Fruit fly (Drosophila melanogaster): ENCODE measurements around the gene CG9915.
A peak's percentile ranks its signal among the peaks of the same experiment; 100 is the strongest.

CG9915 gene

dm6 chrX:16332615-16333288, 19.8 kb upstream of the CG9915 start (continued):
- TF ChIP-seq Camta (GFP tag; optimal IDR thresholded peaks at IDR 0.05) (peak; percentile 96), fd96Cb (tag; optimal IDR thresholded peaks at IDR 0.05) (peak; percentile 96), ro (GFP tag; IDR thresholded peaks at IDR 0.05) (peak; percentile 82)

- TF ChIP-seq CG31441 (GFP tag; IDR thresholded peaks at IDR 0.05): no peak
- peak; percentile 95 for TF ChIP-seq pfk (GFP tag; optimal IDR thresholded peaks at IDR 0.05)
- TF ChIP-seq lov (optimal IDR thresholded peaks at IDR 0.05): no peak
- TF ChIP-seq lov (GFP tag; IDR thresholded peaks at IDR 0.05): no peak
- TF ChIP-seq Pdp1 (GFP tag; optimal IDR thresholded peaks at IDR 0.05): peak in 1 of 2 experiments; percentile 88
- TF ChIP-seq Hr39 (optimal IDR thresholded peaks at IDR 0.05): no peak
- no peak for TF ChIP-seq CG8089 (GFP tag; optimal IDR thresholded peaks at IDR 0.05)
- TF ChIP-seq CG1603 (tag; optimal IDR thresholded peaks at IDR 0.05): peak; percentile 59
- no peak for TF ChIP-seq fd3F (GFP tag; optimal IDR thresholded peaks at IDR 0.05)
- no peak for TF ChIP-seq CG13296 (GFP tag; optimal IDR thresholded peaks at IDR 0.05)
- TF ChIP-seq CG6765 (GFP tag; optimal IDR thresholded peaks at IDR 0.05): no peak
- peak; percentile 47; the same call in 1 of the 2 replicates for TF ChIP-seq MBD-R2 (GFP tag; IDR thresholded peaks at IDR 0.05)
- TF ChIP-seq Eip74EF (GFP tag; optimal IDR thresholded peaks at IDR 0.05): no peak
- TF ChIP-seq Opbp (GFP tag; IDR thresholded peaks at IDR 0.05; ENCODE audit: partially characterized antibody): peak; percentile 89
- no peak for TF ChIP-seq ATbp (GFP tag; optimal IDR thresholded peaks at IDR 0.05)
- no peak for TF ChIP-seq ranshi (GFP tag; IDR thresholded peaks at IDR 0.05)
- no peak for TF ChIP-seq B-H1 (GFP tag; IDR thresholded peaks at IDR 0.05)
- peak; percentile 72 for TF ChIP-seq CG9797 (GFP tag; optimal IDR thresholded peaks at IDR 0.05)
- TF ChIP-seq CG6683 (GFP tag; optimal IDR thresholded peaks at IDR 0.05): no peak
- TF ChIP-seq Atf6 (GFP tag; IDR thresholded peaks at IDR 0.05): no peak
- no peak for TF ChIP-seq Atf-2 (GFP tag; optimal IDR thresholded peaks at IDR 0.05)
- TF ChIP-seq bigmax (GFP tag; optimal IDR thresholded peaks at IDR 0.05): no peak
- TF ChIP-seq CG11456 (GFP tag; IDR thresholded peaks at IDR 0.05): no peak
- TF ChIP-seq Usf (GFP tag; optimal IDR thresholded peaks at IDR 0.05): no peak
- TF ChIP-seq Gug (GFP tag; IDR thresholded peaks at IDR 0.05): no peak
- TF ChIP-seq Sin3A (optimal IDR thresholded peaks at IDR 0.05): peak; percentile 21
- no peak for TF ChIP-seq Xbp1 (GFP tag; optimal IDR thresholded peaks at IDR 0.05)
- TF ChIP-seq CG16813 (GFP tag; IDR thresholded peaks at IDR 0.05; ENCODE audit: partially characterized antibody): peak; percentile 86
- TF ChIP-seq stwl (tag; optimal IDR thresholded peaks at IDR 0.05): peak; percentile 15
- TF ChIP-seq CG10543 (GFP tag; optimal IDR thresholded peaks at IDR 0.05): no peak
- TF ChIP-seq Sox100B (GFP tag; optimal IDR thresholded peaks at IDR 0.05): no peak
- TF ChIP-seq CG4730 (GFP tag; IDR thresholded peaks at IDR 0.05): no peak
- no peak for TF ChIP-seq emc (GFP tag; optimal IDR thresholded peaks at IDR 0.05)
- no peak for TF ChIP-seq CG1233 (GFP tag; optimal IDR thresholded peaks at IDR 0.05)
- no peak for TF ChIP-seq CG17912 (GFP tag; optimal IDR thresholded peaks at IDR 0.05)
- TF ChIP-seq inv (GFP tag; IDR thresholded peaks at IDR 0.05; ENCODE audit: partially characterized antibody): peak; percentile 77
- peak; percentile 34 for TF ChIP-seq E2f2 (GFP tag; IDR thresholded peaks at IDR 0.05)
- no peak for TF ChIP-seq HLH54F (GFP tag; optimal IDR thresholded peaks at IDR 0.05)
- TF ChIP-seq CG3163 (GFP tag; optimal IDR thresholded peaks at IDR 0.05): no peak
- no peak for TF ChIP-seq CG2678 (tag; optimal IDR thresholded peaks at IDR 0.05)
- no peak for TF ChIP-seq psq (GFP tag; optimal IDR thresholded peaks at IDR 0.05)
- peak; percentile 60 for TF ChIP-seq Med (GFP tag)
- no peak for TF ChIP-seq CG10959 (GFP tag; IDR thresholded peaks at IDR 0.05)
- no peak for TF ChIP-seq grn (GFP tag; optimal IDR thresholded peaks at IDR 0.05)
- no peak for TF ChIP-seq chinmo (GFP tag; IDR thresholded peaks at IDR 0.05; ENCODE audit: partially characterized antibody)
These were observed 18.8 kb upstream of the CG9915 start for dm6 chrX:16331562-16332233.

All from whole organism, embryonic.